Worm (Caenorhabditis elegans): ENCODE results near the gene ptd-2.

DNA sequence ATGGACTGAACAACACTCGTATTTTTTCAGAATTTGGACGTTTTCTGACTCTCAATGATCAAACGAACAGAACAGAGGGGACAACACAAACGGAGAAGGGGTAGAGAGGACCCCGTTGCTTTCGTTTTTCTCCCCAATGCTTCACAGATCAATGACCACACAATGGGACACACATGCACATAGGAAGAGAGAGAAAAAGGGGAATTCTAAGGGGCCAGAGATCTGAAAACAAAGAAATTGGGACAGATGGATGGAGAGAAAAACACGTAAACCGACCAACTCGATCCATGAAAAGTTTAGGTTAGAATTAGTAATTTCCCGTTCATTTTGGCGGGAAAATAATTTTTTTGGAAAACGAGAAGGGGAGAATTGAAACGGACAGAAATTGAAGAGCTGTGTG, 20.4 kb downstream of the ptd-2 start:
- TF ChIP-seq K02D7.2 (tag; optimal IDR thresholded peaks at IDR 0.05) (no peak), lim-6 (tag; optimal IDR thresholded peaks at IDR 0.05) (no peak), pqm-1 (tag; optimal IDR thresholded peaks at IDR 0.05) (no peak), ets-4 (tag; optimal IDR thresholded peaks at IDR 0.05) (no peak), pha-4 (tag; optimal IDR thresholded peaks at IDR 0.05) (no peak), tbx-2 (tag; optimal IDR thresholded peaks at IDR 0.05) (peak; percentile 7)
